Fruit fly (Drosophila melanogaster) whole organism, prepupa: ENCODE measurements around the gene mRpL13.

Source experiments
- CG10631 ChIP-seq: fragments of 200-800 bp; sonication (Bioruptor generic); optimal IDR thresholded peaks from 2 replicates; lab custom pipeline; 2016; ENCODE audit warnings: missing biosample characterization, missing genetic modification characterization
- CG11294 ChIP-seq: fragments of 200-800 bp; sonication (Bioruptor generic); IDR thresholded peaks from 2 replicates; pipeline ENCODE4 v1.3.6; 2022; ENCODE audit warnings: missing biosample characterization, missing genetic modification characterization
- CG16779 ChIP-seq: fragments of 200-800 bp; sonication (Bioruptor generic); optimal IDR thresholded peaks from 3 replicates; lab custom pipeline; 2017; ENCODE audit warnings: missing biosample characterization, mild to moderate bottlenecking, missing genetic modification characterization
- CG3032 ChIP-seq: fragments of 200-800 bp; optimal IDR thresholded peaks from 2 replicates; lab custom pipeline; 2019; ENCODE audit warnings: missing biosample characterization, mild to moderate bottlenecking, missing genetic modification characterization, moderate library complexity
- CG31627 ChIP-seq: fragments of 200-800 bp; sonication (Bioruptor generic); optimal IDR thresholded peaks from 3 replicates; lab custom pipeline; 2016; ENCODE audit warnings: missing biosample characterization, missing genetic modification characterization
- CG32006 ChIP-seq: fragments of 200-800 bp; sonication (Bioruptor generic); optimal IDR thresholded peaks from 3 replicates; lab custom pipeline; 2017; ENCODE audit warnings: missing biosample characterization, mild to moderate bottlenecking, missing genetic modification characterization
- CG34406 ChIP-seq: fragments of 200-800 bp; sonication (Bioruptor generic); optimal IDR thresholded peaks from 3 replicates; lab custom pipeline; 2016; ENCODE audit warnings: missing biosample characterization, missing genetic modification characterization
- CG3919 ChIP-seq: fragments of 200-800 bp; sonication (Bioruptor generic); optimal IDR thresholded peaks from 3 replicates; lab custom pipeline; 2016; ENCODE audit warnings: missing biosample characterization, missing genetic modification characterization
- CG4318 ChIP-seq: fragments of 200-800 bp; sonication (Bioruptor generic); optimal IDR thresholded peaks from 3 replicates; lab custom pipeline; 2017; ENCODE audit warnings: missing biosample characterization, mild to moderate bottlenecking, missing genetic modification characterization
- CG6276 ChIP-seq: fragments of 200-800 bp; sonication (Bioruptor generic); optimal IDR thresholded peaks from 2 replicates; lab custom pipeline; 2017; ENCODE audit warnings: missing biosample characterization, mild to moderate bottlenecking, missing genetic modification characterization
- CG7368 ChIP-seq: fragments of 200-800 bp; sonication (Bioruptor generic); optimal IDR thresholded peaks from 3 replicates; lab custom pipeline; 2016; ENCODE audit warnings: missing biosample characterization, missing genetic modification characterization
- CG8119 ChIP-seq: fragments of 200-800 bp; sonication (Bioruptor generic); IDR thresholded peaks from 3 replicates; pipeline ENCODE4 v1.3.6; 2022; ENCODE audit warnings: missing biosample characterization, missing genetic modification characterization
- CG8319 ChIP-seq: fragments of 200-800 bp; sonication (Bioruptor generic); optimal IDR thresholded peaks from 3 replicates; lab custom pipeline; 2016; ENCODE audit warnings: missing biosample characterization, missing genetic modification characterization
- CG8632 ChIP-seq: fragments of 200-800 bp; sonication (Bioruptor generic); optimal IDR thresholded peaks from 3 replicates; lab custom pipeline; 2016; ENCODE audit warnings: missing biosample characterization, missing genetic modification characterization
- Eip75B ChIP-seq: fragments of 200-800 bp; sonication (Bioruptor generic); optimal IDR thresholded peaks from 3 replicates; lab custom pipeline; 2016; ENCODE audit warnings: missing biosample characterization, missing genetic modification characterization
- Eip78C ChIP-seq: fragments of 200-800 bp; sonication (Bioruptor generic); peaks from one replicate; lab custom pipeline; 2016; ENCODE audit warnings: missing biosample characterization, missing genetic modification characterization
- Eip93F ChIP-seq: fragments of 200-800 bp; sonication (Bioruptor generic); optimal IDR thresholded peaks from 2 replicates; lab custom pipeline; 2016; ENCODE audit warnings: missing biosample characterization, mild to moderate bottlenecking, missing genetic modification characterization
- Ets21C ChIP-seq: fragments of 200-800 bp; sonication (Bioruptor generic); optimal IDR thresholded peaks from 3 replicates; lab custom pipeline; 2016; ENCODE audit warnings: missing biosample characterization, missing genetic modification characterization
- Ets96B ChIP-seq: fragments of 200-800 bp; optimal IDR thresholded peaks from 2 replicates; lab custom pipeline; 2019; ENCODE audit warnings: missing biosample characterization, mild to moderate bottlenecking, missing genetic modification characterization, moderate library complexity
- Gug ChIP-seq: fragments of 200-800 bp; sonication (Bioruptor generic); IDR thresholded peaks from 2 replicates; pipeline ENCODE4 v1.3.6; 2022; ENCODE audit warnings: missing biosample characterization, missing genetic modification characterization
- Hr38 ChIP-seq: sonication (Bioruptor generic); optimal IDR thresholded peaks from 2 replicates; lab custom pipeline; 2016; ENCODE audit warnings: missing biosample characterization, missing genetic modification characterization
- Hr39 ChIP-seq: fragments of 200-800 bp; sonication (Bioruptor generic); optimal IDR thresholded peaks from 2 replicates; lab custom pipeline; 2016; ENCODE audit warnings: missing biosample characterization, missing genetic modification characterization
- Hr4 ChIP-seq: fragments of 200-800 bp; sonication (Bioruptor generic); optimal IDR thresholded peaks from 3 replicates; lab custom pipeline; 2016; ENCODE audit warnings: missing biosample characterization, missing genetic modification characterization
- Lpt ChIP-seq: fragments of 200-800 bp; sonication (Bioruptor generic); optimal IDR thresholded peaks from 3 replicates; lab custom pipeline; 2016; ENCODE audit warnings: missing biosample characterization, missing genetic modification characterization
- Met ChIP-seq: fragments of 200-800 bp; sonication (Bioruptor generic); optimal IDR thresholded peaks from 3 replicates; lab custom pipeline; 2016; ENCODE audit warnings: missing biosample characterization, missing genetic modification characterization
- Smox ChIP-seq: fragments of 200-800 bp; sonication (Bioruptor generic); optimal IDR thresholded peaks from 3 replicates; lab custom pipeline; 2016; ENCODE audit warnings: missing biosample characterization, missing genetic modification characterization
- Sox102F ChIP-seq: fragments of 200-800 bp; sonication (Bioruptor generic); optimal IDR thresholded peaks from 2 replicates; lab custom pipeline; 2016; ENCODE audit warnings: missing biosample characterization, mild to moderate bottlenecking, missing genetic modification characterization
- Sox15 ChIP-seq: fragments of 200-800 bp; sonication (Bioruptor generic); optimal IDR thresholded peaks from 3 replicates; lab custom pipeline; 2016; ENCODE audit warnings: missing biosample characterization, missing genetic modification characterization
- acj6 ChIP-seq: fragments of 200-800 bp; sonication (Bioruptor generic); optimal IDR thresholded peaks from 3 replicates; lab custom pipeline; 2016; ENCODE audit warnings: missing biosample characterization, missing genetic modification characterization
- cyc ChIP-seq: fragments of 200-800 bp; sonication (Bioruptor generic); optimal IDR thresholded peaks from 3 replicates; lab custom pipeline; 2016; ENCODE audit warnings: missing biosample characterization, missing genetic modification characterization
- dac ChIP-seq: fragments of 200-800 bp; sonication (Bioruptor generic); optimal IDR thresholded peaks from 2 replicates; lab custom pipeline; 2017; ENCODE audit warnings: missing biosample characterization, mild to moderate bottlenecking, missing genetic modification characterization
- eg ChIP-seq: fragments of 200-800 bp; sonication (Bioruptor generic); IDR thresholded peaks from 3 replicates; pipeline ENCODE4 v1.3.6; 2022; ENCODE audit warnings: missing biosample characterization, missing genetic modification characterization
- esn ChIP-seq: fragments of 200-800 bp; sonication (Bioruptor generic); optimal IDR thresholded peaks from 2 replicates; lab custom pipeline; 2016; ENCODE audit warnings: missing biosample characterization, mild to moderate bottlenecking, missing genetic modification characterization, moderate library complexity
- fd59A ChIP-seq: fragments of 200-800 bp; sonication (Bioruptor generic); optimal IDR thresholded peaks from 2 replicates; lab custom pipeline; 2017; ENCODE audit warnings: missing biosample characterization, mild to moderate bottlenecking, missing genetic modification characterization, missing genetic modification reagents
- fkh ChIP-seq: fragments of 200-800 bp; sonication (Bioruptor generic); optimal IDR thresholded peaks from 3 replicates; lab custom pipeline; 2017; ENCODE audit warnings: missing biosample characterization, mild to moderate bottlenecking, missing genetic modification characterization, moderate library complexity
- lz ChIP-seq: fragments of 200-800 bp; sonication (Bioruptor generic); optimal IDR thresholded peaks from 3 replicates; lab custom pipeline; 2016; ENCODE audit warnings: missing biosample characterization, missing genetic modification characterization
- net ChIP-seq: fragments of 200-800 bp; sonication (Bioruptor generic); optimal IDR thresholded peaks from 3 replicates; lab custom pipeline; 2016; ENCODE audit warnings: missing biosample characterization, missing genetic modification characterization
- pdm3 ChIP-seq: fragments of 200-800 bp; sonication (Bioruptor generic); optimal IDR thresholded peaks from 3 replicates; lab custom pipeline; 2016; ENCODE audit warnings: missing biosample characterization, missing genetic modification characterization
- svp ChIP-seq: fragments of 200-800 bp; sonication (Bioruptor generic); peaks from one replicate; lab custom pipeline; 2016; ENCODE audit warnings: missing biosample characterization, missing genetic modification characterization
- topi ChIP-seq: fragments of 200-800 bp; sonication (Bioruptor generic); optimal IDR thresholded peaks from 3 replicates; lab custom pipeline; 2016; ENCODE audit warnings: missing biosample characterization, missing genetic modification characterization
- vri ChIP-seq: fragments of 200-800 bp; sonication (Bioruptor generic); optimal IDR thresholded peaks from 3 replicates; lab custom pipeline; 2016; ENCODE audit warnings: missing biosample characterization, mild to moderate bottlenecking, missing genetic modification characterization

The mRpL13 gene

dm6 chr2L:18907491-18907890, 48.4 kb upstream of the mRpL13 start (continued):
- TF ChIP-seq CG11294 (no peak), net (GFP tag; lab: Kevin White, UChicago) (peak; percentile 41), dac (peak; percentile 22), CG8319 (GFP tag; lab: Kevin White, UChicago) (no peak), fkh (GFP tag; lab: Kevin White, UChicago) (no peak), CG34406 (GFP tag; lab: Kevin White, UChicago) (no peak), acj6 (GFP tag; lab: Kevin White, UChicago) (no peak), Eip78C (peak; percentile 67), Smox (GFP tag; lab: Kevin White, UChicago) (peak; percentile 12), Eip93F (GFP tag; lab: Kevin White, UChicago) (no peak), Hr38 (GFP tag; lab: Kevin White, UChicago) (no peak), CG8119 (GFP tag; lab: Robert Waterston, UW) (peak; percentile 83), svp (peak; percentile 50), Hr4 (peak; percentile 82)

- TF ChIP-seq Eip78C (peak; percentile 32), Ets96B (no peak)
Observed at dm6 chr2L:18906615-18907014, 47.6 kb upstream of the mRpL13 start.

- peak; percentile 36 for TF ChIP-seq Sox102F (GFP tag; lab: Kevin White, UChicago)
- no peak for TF ChIP-seq CG3032 (tag; lab: Kevin White, UChicago)
- peak; percentile 43 for TF ChIP-seq topi (GFP tag; lab: Kevin White, UChicago)
- peak; percentile 55 for TF ChIP-seq esn (GFP tag; lab: Kevin White, UChicago)
- TF ChIP-seq Hr38 (GFP tag; lab: Kevin White, UChicago): no peak
- peak; percentile 49 for TF ChIP-seq Met (GFP tag; lab: Kevin White, UChicago)
- TF ChIP-seq eg (GFP tag; lab: Robert Waterston, UW): no peak
- peak; percentile 41 for TF ChIP-seq CG31627 (GFP tag; lab: Kevin White, UChicago)
- TF ChIP-seq Eip78C: peak; percentile 43
- no peak for TF ChIP-seq Lpt (GFP tag; lab: Kevin White, UChicago)
- no peak for TF ChIP-seq CG8319 (GFP tag; lab: Kevin White, UChicago)
- TF ChIP-seq Ets21C (GFP tag; lab: Kevin White, UChicago): peak; percentile 45
- TF ChIP-seq CG4318: no peak
- TF ChIP-seq CG10631 (GFP tag; lab: Kevin White, UChicago): no peak
- TF ChIP-seq pdm3 (GFP tag; lab: Kevin White, UChicago): no peak
- no peak for TF ChIP-seq Sox15 (GFP tag; lab: Kevin White, UChicago)
- no peak for TF ChIP-seq Eip75B (GFP tag; lab: Kevin White, UChicago)
- peak; percentile 49 for TF ChIP-seq lz (GFP tag; lab: Kevin White, UChicago)
- no peak for TF ChIP-seq CG3919 (GFP tag; lab: Kevin White, UChicago)
- TF ChIP-seq CG8632 (GFP tag; lab: Kevin White, UChicago): no peak
- no peak for TF ChIP-seq CG6276 (GFP tag; lab: Kevin White, UChicago)
- no peak for TF ChIP-seq CG7368 (GFP tag; lab: Kevin White, UChicago)
- TF ChIP-seq fd59A (GFP tag; lab: Kevin White, UChicago): no peak
- no peak for TF ChIP-seq vri (GFP tag; lab: Kevin White, UChicago)
- no peak for TF ChIP-seq Ets96B
- TF ChIP-seq CG32006 (GFP tag; lab: Kevin White, UChicago): no peak
- TF ChIP-seq svp: peak; percentile 26
- peak; percentile 53 for TF ChIP-seq Smox (GFP tag; lab: Kevin White, UChicago)
- no peak for TF ChIP-seq cyc (GFP tag; lab: Kevin White, UChicago)
- TF ChIP-seq CG16779 (tag; lab: Kevin White, UChicago): no peak
- no peak for TF ChIP-seq dac
- no peak for TF ChIP-seq Eip93F (GFP tag; lab: Kevin White, UChicago)
- no peak for TF ChIP-seq Gug (GFP tag; lab: Robert Waterston, UW)
- TF ChIP-seq CG8119 (GFP tag; lab: Robert Waterston, UW): no peak
- peak; percentile 27 for TF ChIP-seq Hr39 (GFP tag; lab: Kevin White, UChicago)
Observed at dm6 chr2L:18900976-18901375, 41.9 kb upstream of the mRpL13 start.
